Worm (Caenorhabditis elegans) whole organism, L4/young adult: Measurements from ENCODE around the gene sre-20.

Source experiments
- dao-5 ChIP-seq: sonication (generic microtip); optimal IDR thresholded peaks from 2 replicates; lab custom pipeline; 2016; ENCODE audit warnings: missing genotype, missing genetic modification characterization, moderate library complexity, missing compliant biosample characterization
- him-1 ChIP-seq: sonication (generic microtip); optimal IDR thresholded peaks from 2 replicates; lab custom pipeline; 2016; ENCODE audit warnings: missing genotype, missing genetic modification reagents, missing genetic modification characterization, missing compliant biosample characterization

ce11 chrV:12795927-12796326, 11.2 kb upstream of the sre-20 start:
- TF ChIP-seq dao-5 (tag; lab: Kevin White, UChicago): no peak
- TF ChIP-seq him-1: no peak
